Worm (Caenorhabditis elegans): ENCODE data around the gene R03H10.1.
"Not testable (repeated sequence)": the region's sequence is repeated elsewhere in the genome, so short reads cannot be mapped to it uniquely, and the experiment has no call there.

Gene R03H10.1

DNA sequence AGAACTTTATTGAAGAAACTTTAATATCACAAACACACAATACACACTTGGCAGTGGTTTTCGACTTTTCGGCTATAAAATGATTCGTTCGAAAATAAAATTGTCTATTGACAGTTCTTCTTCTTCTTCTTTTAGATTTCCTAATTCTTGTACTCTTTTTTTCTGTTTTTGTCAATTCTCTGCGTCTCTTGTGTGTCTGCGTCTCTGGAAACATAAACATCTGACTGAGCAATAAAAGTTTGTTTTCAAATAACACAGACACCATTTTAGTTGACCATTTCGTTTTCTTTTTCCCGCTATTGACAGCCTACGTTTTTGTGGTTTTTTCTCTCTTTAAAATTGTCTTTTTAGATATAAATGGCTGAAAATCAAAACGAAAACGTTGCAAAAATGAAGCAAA, at the start of gene R03H10.1:
TSS of gene R03H10.1 (plus strand) at position 352 of the 400 bp plus-strand sequence.
- TF ChIP-seq R02D3.7 (tag; optimal IDR thresholded peaks at IDR 0.05) (no peak), nhr-11 (tag; optimal IDR thresholded peaks at IDR 0.05) (no peak), F13H6.1 (tag; optimal IDR thresholded peaks at IDR 0.05) (no peak), nhr-21 (tag; optimal IDR thresholded peaks at IDR 0.05) (no peak), dmd-4 (tag; optimal IDR thresholded peaks at IDR 0.05) (no peak), peb-1 (tag; optimal IDR thresholded peaks at IDR 0.05) (no peak), elt-3 (tag; optimal IDR thresholded peaks at IDR 0.05) (no peak), ceh-16 (tag; optimal IDR thresholded peaks at IDR 0.05) (no peak), nhr-237 (tag; optimal IDR thresholded peaks at IDR 0.05) (no peak), Y55F3AM.14 (GFP tag; optimal IDR thresholded peaks at IDR 0.05) (no peak), nhr-25 (tag; optimal IDR thresholded peaks at IDR 0.05) (no peak), elt-1 (tag; optimal IDR thresholded peaks at IDR 0.05) (no peak), lsy-2 (tag; optimal IDR thresholded peaks at IDR 0.05) (no peak), unc-39 (tag; optimal IDR thresholded peaks at IDR 0.05) (no peak), C34F6.9 (tag; optimal IDR thresholded peaks at IDR 0.05) (no peak)

DNA sequence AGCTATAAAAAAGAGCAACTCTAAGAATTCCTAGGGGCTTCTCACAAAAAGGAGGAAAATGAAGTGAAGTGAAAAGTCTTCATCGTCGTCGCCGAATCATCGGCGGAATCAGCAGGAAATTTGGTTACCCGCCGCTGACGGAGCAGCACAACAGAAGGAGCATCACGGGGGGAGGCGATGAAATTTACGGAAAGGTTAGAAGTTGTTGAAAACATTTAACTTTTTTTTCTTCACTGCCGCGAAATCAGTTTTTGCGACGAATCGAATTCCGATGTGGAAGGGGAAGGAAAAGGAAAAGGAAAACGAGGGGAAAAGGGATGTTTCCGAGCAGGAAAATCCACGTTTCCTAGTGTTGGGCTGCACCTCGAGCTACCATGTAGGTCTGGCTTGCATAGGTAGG, 46.7 kb upstream of the R03H10.1 start:
- TF ChIP-seq sma-9 (GFP tag; optimal IDR thresholded peaks at IDR 0.05) (peak; percentile 32), sma-9 (tag; optimal IDR thresholded peaks at IDR 0.05) (no peak), lin-13 (GFP tag; optimal IDR thresholded peaks at IDR 0.05) (no peak), egl-27 (tag; optimal IDR thresholded peaks at IDR 0.05) (peak; percentile 3), nhr-12 (tag; optimal IDR thresholded peaks at IDR 0.05) (no peak), F13H6.1 (tag; optimal IDR thresholded peaks at IDR 0.05) (peak; percentile 19), nhr-25 (tag; optimal IDR thresholded peaks at IDR 0.05) (no peak), alr-1 (tag; optimal IDR thresholded peaks at IDR 0.05) (no peak), ceh-82 (tag; optimal IDR thresholded peaks at IDR 0.05) (no peak), peb-1 (tag; optimal IDR thresholded peaks at IDR 0.05) (no peak), nhr-237 (tag; optimal IDR thresholded peaks at IDR 0.05) (no peak), snpc-4 (tag; optimal IDR thresholded peaks at IDR 0.05) (no peak), C34F6.9 (tag; optimal IDR thresholded peaks at IDR 0.05) (no peak), ztf-11 (tag; optimal IDR thresholded peaks at IDR 0.05) (no peak), dmd-4 (tag; optimal IDR thresholded peaks at IDR 0.05) (no peak), mbf-1 (tag; optimal IDR thresholded peaks at IDR 0.05) (no peak), nhr-77 (tag; optimal IDR thresholded peaks at IDR 0.05) (no peak), lin-39 (tag; optimal IDR thresholded peaks at IDR 0.05) (no peak), mdl-1 (tag; optimal IDR thresholded peaks at IDR 0.05) (no peak), ztf-4 (tag; optimal IDR thresholded peaks at IDR 0.05) (no peak), ceh-16 (tag; optimal IDR thresholded peaks at IDR 0.05) (no peak), nhr-129 (tag; optimal IDR thresholded peaks at IDR 0.05) (no peak)

DNA sequence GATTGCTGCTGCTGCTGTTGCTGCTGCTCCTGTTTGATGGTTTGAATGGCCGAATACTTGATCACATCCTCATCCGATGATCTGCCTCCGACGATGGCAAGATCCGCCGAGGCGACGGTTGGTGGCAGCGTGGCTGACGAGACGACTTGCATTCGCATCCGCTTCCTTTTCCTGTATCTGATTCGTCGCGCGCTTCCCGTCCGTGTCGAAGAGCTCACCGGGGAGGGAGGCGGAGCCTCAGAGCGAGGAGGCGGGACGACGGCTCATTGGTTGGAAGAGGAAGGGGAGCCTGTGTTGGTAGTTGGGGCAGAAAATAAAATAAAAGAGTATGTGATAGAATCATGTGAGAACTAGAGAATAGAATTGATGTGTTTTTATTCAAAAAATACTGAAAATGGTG, 45.4 kb upstream of the R03H10.1 start:
- TF ChIP-seq nhr-25 (tag; optimal IDR thresholded peaks at IDR 0.05) (no peak), nhr-237 (tag; optimal IDR thresholded peaks at IDR 0.05) (no peak), nhr-77 (tag; optimal IDR thresholded peaks at IDR 0.05) (no peak), sem-4 (tag; optimal IDR thresholded peaks at IDR 0.05) (peak; percentile 9), lsy-2 (tag; optimal IDR thresholded peaks at IDR 0.05) (no peak), nhr-129 (tag; optimal IDR thresholded peaks at IDR 0.05) (no peak), lin-11 (tag; optimal IDR thresholded peaks at IDR 0.05) (no peak), nhr-6 (tag; optimal IDR thresholded peaks at IDR 0.05) (no peak), sma-9 (GFP tag; optimal IDR thresholded peaks at IDR 0.05) (no peak), sma-9 (tag; optimal IDR thresholded peaks at IDR 0.05) (no peak), ceh-16 (tag; optimal IDR thresholded peaks at IDR 0.05) (no peak), F13H6.1 (tag; optimal IDR thresholded peaks at IDR 0.05) (peak; percentile 5), lin-39 (tag; optimal IDR thresholded peaks at IDR 0.05) (no peak)

DNA sequence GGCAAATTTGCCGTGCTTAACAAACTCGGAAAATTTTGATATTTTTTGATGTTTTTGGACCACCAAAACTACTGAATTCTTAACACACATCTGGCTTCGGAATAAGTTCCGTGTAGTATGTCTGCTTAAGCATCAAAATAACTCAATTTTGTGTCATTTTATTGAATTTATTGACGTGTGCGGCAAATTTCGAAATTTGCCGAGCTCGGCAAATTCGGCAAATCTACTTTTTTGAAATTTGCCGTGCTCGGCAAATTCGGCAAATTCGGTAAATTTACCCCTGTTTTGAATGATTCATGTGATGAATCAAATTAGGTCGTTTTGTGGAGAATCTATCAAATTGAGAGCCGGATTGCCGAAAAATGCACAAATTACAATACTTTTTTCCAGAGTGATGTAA, 44.8 kb upstream of the R03H10.1 start, which contains the start of gene ast-1:
TSS of gene ast-1 (minus strand) at position 101 of the 400 bp plus-strand sequence.
- TF ChIP-seq zag-1, F13H6.1, mdl-1 (tag; optimal IDR thresholded peaks at IDR 0.05): not testable (repeated sequence)

DNA sequence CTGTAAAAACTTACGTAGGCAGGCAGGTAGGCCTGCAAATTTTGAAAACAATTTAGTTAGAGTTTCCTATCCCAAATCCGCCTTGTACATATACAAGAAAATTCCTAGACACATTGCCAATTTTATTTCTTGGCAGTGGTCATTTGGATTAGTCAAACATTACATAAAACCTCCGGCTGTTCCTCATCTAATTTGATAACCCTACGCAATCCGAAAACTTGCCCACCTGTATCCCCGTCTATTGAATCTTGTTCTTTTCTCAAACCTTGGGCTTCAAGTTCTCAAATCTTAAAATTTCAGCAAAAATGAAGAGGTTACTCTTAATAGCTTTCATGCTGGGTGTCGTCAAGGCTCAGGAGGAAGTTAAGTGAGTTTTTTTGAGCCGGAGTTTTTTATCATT, 34.0 kb upstream of the R03H10.1 start, which contains the start of gene F56D3.1:
TSS of gene F56D3.1 (plus strand) at position 301 of the 400 bp plus-strand sequence.
- TF ChIP-seq ztf-4 (tag; optimal IDR thresholded peaks at IDR 0.05) = no peak
- no peak for TF ChIP-seq alr-1 (tag; optimal IDR thresholded peaks at IDR 0.05)
- no peak for TF ChIP-seq nhr-21 (tag; optimal IDR thresholded peaks at IDR 0.05)
- TF ChIP-seq nhr-23 (tag; optimal IDR thresholded peaks at IDR 0.05) = no peak
- no peak for TF ChIP-seq unc-55 (GFP tag; optimal IDR thresholded peaks at IDR 0.05)
- no peak for TF ChIP-seq lin-11 (tag; optimal IDR thresholded peaks at IDR 0.05)
- no peak for TF ChIP-seq Y55F3AM.14 (GFP tag; optimal IDR thresholded peaks at IDR 0.05)
- TF ChIP-seq sma-3 (GFP tag; optimal IDR thresholded peaks at IDR 0.05) = no peak
- TF ChIP-seq nhr-25 (tag; optimal IDR thresholded peaks at IDR 0.05) = no peak
- no peak for TF ChIP-seq mab-5 (tag; optimal IDR thresholded peaks at IDR 0.05)
- TF ChIP-seq aly-2 (tag; optimal IDR thresholded peaks at IDR 0.05) = no peak

All from whole organism, L2 larva.